Worm (Caenorhabditis elegans) whole organism, late embryonic: ENCODE data around the gene mod-1.
"Not testable (repeated sequence)": the region's sequence is repeated elsewhere in the genome, so short reads cannot be mapped to it uniquely, and the experiment has no call there.

Experiments
- T23F11.4 ChIP-seq: fragments of 200-800 bp; sonication (Bioruptor generic); optimal IDR thresholded peaks from 2 replicates; lab custom pipeline; 2018; ENCODE audit warnings: mild to moderate bottlenecking, missing genetic modification characterization, missing compliant biosample characterization
- ahr-1 ChIP-seq: sonication (generic microtip); optimal IDR thresholded peaks from 2 replicates; lab custom pipeline; 2016; ENCODE audit warnings: missing genetic modification characterization, missing compliant biosample characterization
- ama-1 ChIP-seq: fragments of 150-350 bp; optimal IDR thresholded peaks from 2 replicates; lab custom pipeline; 2014
- ceh-24 ChIP-seq: sonication (generic microtip); optimal IDR thresholded peaks from 2 replicates; lab custom pipeline; 2016; ENCODE audit warnings: mild to moderate bottlenecking, missing genetic modification characterization, missing compliant biosample characterization
- ceh-30 ChIP-seq: fragments of 150-350 bp; optimal IDR thresholded peaks from 2 replicates; lab custom pipeline; 2014; ENCODE audit warnings: missing biosample characterization, missing genetic modification characterization
- che-1 ChIP-seq: sonication (generic microtip); optimal IDR thresholded peaks from 2 replicates; lab custom pipeline; 2016; ENCODE audit warnings: mild to moderate bottlenecking, missing genetic modification characterization, missing compliant biosample characterization
- elt-2 ChIP-seq: sonication (generic microtip); optimal IDR thresholded peaks from 2 replicates; lab custom pipeline; 2016; ENCODE audit warnings: missing genetic modification reagents, missing genetic modification characterization, missing compliant biosample characterization
- lin-11 ChIP-seq: fragments of 200-800 bp; sonication (Bioruptor generic); optimal IDR thresholded peaks from 2 replicates; lab custom pipeline; 2018; ENCODE audit warnings: mild to moderate bottlenecking, missing genetic modification characterization, missing compliant biosample characterization
- pha-2 ChIP-seq: sonication (generic microtip); optimal IDR thresholded peaks from 2 replicates; lab custom pipeline; 2017; ENCODE audit warnings: mild to moderate bottlenecking, missing genetic modification characterization, missing compliant biosample characterization
- pha-4 ChIP-seq: fragments of 150-350 bp; optimal IDR thresholded peaks from 2 replicates; lab custom pipeline; 2018; ENCODE audit warnings: missing biosample characterization, missing genetic modification reagents, missing genetic modification characterization
- pqm-1 ChIP-seq: sonication (generic microtip); optimal IDR thresholded peaks from 2 replicates; lab custom pipeline; 2016; ENCODE audit warnings: missing genetic modification characterization, missing compliant biosample characterization
- unc-55 ChIP-seq: sonication (generic microtip); optimal IDR thresholded peaks from 2 replicates; lab custom pipeline; 2017; ENCODE audit warnings: missing biosample characterization, missing genetic modification reagents, missing genetic modification characterization

ce11 chrV:8861949-8862348 is 51.9 kb downstream of the mod-1 start, which contains the start of gene F07B7.12:
- TF ChIP-seq T23F11.4 (GFP tag; lab: Kevin White, UChicago); lin-11 (tag; lab: Kevin White, UChicago); pqm-1 (tag; lab: Kevin White, UChicago); ahr-1; che-1 (tag; lab: Kevin White, UChicago); pha-2 (tag; lab: Kevin White, UChicago); ceh-24 (tag; lab: Kevin White, UChicago); unc-55 (GFP tag; lab: Kevin White, UChicago); ama-1 (lab: Kevin White, UChicago); ceh-30 (tag; lab: Kevin White, UChicago); elt-2 (tag; lab: Kevin White, UChicago); pha-4: not testable (repeated sequence)
